Worm (Caenorhabditis elegans): ENCODE measurements around the gene nrsn-1.
A peak's percentile ranks its signal among the peaks of the same experiment; 100 is the strongest.

DNA sequence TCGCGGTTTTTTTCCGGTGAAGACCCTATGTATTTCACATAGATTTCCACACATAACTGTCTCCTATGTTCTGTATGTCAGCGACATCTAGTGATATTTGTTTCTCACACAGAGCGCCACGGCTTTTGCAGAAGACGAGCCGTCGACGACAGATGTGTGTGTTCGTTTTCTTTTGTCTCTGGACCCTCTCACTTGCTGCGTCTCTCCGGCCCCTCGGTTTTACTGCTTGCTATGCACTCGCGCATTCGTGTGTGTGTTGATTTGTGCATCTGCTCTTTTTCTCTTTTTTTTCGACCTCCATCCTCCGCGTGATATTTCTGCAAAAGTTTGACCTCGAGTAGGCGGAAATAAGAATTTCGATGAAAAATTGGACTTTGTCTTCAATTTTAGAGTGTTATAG is 27.0 kb downstream of the nrsn-1 start:
- TF ChIP-seq cog-1 (tag; optimal IDR thresholded peaks at IDR 0.05): peak; percentile 1
- no peak for TF ChIP-seq flt-1 (GFP tag; IDR thresholded peaks at IDR 0.05)
- no peak for TF ChIP-seq tab-1 (GFP tag; IDR thresholded peaks at IDR 0.05)
- TF ChIP-seq med-1 (GFP tag; optimal IDR thresholded peaks at IDR 0.05; ENCODE audit: insufficient read depth): no peak
- no peak for TF ChIP-seq ztf-23 (GFP tag; IDR thresholded peaks at IDR 0.05)
- no peak for TF ChIP-seq T22C8.4 (GFP tag; IDR thresholded peaks at IDR 0.05)
- TF ChIP-seq ztf-29 (GFP tag; IDR thresholded peaks at IDR 0.05): no peak
- no peak for TF ChIP-seq klf-2 (GFP tag; conservative IDR thresholded peaks at IDR 0.05)
- TF ChIP-seq ref-1 (GFP tag; conservative IDR thresholded peaks at IDR 0.05): no peak

All from whole organism, midembryonic.